Fruit fly (Drosophila melanogaster): ENCODE measurements around the gene Ranbp21.

Gene Ranbp21

DNA sequence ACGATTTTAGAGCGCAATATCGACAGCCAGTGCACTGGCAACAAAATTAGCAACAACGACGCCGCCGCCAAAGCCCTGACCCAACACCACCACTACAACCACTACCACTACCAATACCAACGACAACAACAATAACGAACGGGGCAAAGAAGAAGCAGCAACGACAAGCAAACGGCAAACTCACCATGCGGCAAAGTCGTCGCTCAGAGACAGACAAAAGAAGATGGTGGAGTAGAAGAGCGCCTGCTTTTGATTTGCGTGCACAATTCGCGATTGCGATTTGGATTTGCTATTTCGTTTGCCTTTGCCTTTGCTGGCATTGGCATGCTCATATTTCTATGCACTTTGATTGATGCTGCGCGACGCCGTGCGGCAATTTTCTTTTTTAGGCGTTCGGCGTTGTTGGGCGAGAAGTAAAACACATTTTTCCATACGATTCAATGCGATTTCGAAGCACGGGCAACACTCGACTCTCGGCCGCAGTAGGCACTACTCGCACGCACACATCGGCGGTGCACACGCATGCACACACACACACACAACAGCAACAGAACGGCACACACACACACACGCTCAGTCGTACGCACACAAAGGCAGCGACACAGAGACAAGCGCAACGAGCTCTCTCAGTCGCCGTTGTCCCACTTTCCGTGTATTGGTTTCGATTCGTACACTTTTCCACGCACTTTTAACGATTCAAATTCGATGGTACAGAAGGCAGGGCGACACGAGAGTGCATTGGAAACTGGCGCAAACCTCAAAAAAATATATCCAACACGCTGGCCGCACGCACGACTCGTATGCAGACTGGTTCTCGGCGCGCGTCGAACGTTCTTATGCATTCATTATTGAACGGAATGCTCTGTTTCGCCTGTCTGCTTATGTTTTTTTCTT is 14.4 kb downstream of the Ranbp21 start (continued):
- peak in 1 of 2 experiments; percentile 65 for TF ChIP-seq Trl (optimal IDR thresholded peaks at IDR 0.05)
- no peak for TF ChIP-seq Trl (GFP tag; optimal IDR thresholded peaks at IDR 0.05)
- TF ChIP-seq sens (GFP tag), result peak; percentile 4
- peak; percentile 57 for TF ChIP-seq HLHmδ (GFP tag; optimal IDR thresholded peaks at IDR 0.05)
- TF ChIP-seq CG34376 (GFP tag; optimal IDR thresholded peaks at IDR 0.05), result peak; percentile 47
- TF ChIP-seq MESR4 (GFP tag; optimal IDR thresholded peaks at IDR 0.05), result peak; percentile 90
- peak; percentile 62 for TF ChIP-seq Deaf1 (tag; optimal IDR thresholded peaks at IDR 0.05)
- peak; percentile 28 for TF ChIP-seq CG12659 (GFP tag; optimal IDR thresholded peaks at IDR 0.05)
- TF ChIP-seq Drgx (GFP tag; IDR thresholded peaks at IDR 0.05), result 0 out of 2 replicates have a peak, but pooled peaks have one; percentile 11
- peak; percentile 34; the same call in 1 of the 2 replicates for TF ChIP-seq rib (GFP tag; IDR thresholded peaks at IDR 0.05)
- TF ChIP-seq chinmo (GFP tag; IDR thresholded peaks at IDR 0.05; ENCODE audit: partially characterized antibody), result peak; percentile 88; the same call in 2 of the 4 replicates
- peak; percentile 96 for TF ChIP-seq cg (GFP tag; optimal IDR thresholded peaks at IDR 0.05)
- TF ChIP-seq Tbp (GFP tag; optimal IDR thresholded peaks at IDR 0.05), result peak; percentile 47
- TF ChIP-seq Med (GFP tag), result peak; percentile 79
- peak; percentile 4 for TF ChIP-seq CG18599 (GFP tag; optimal IDR thresholded peaks at IDR 0.05)
- TF ChIP-seq kah (GFP tag; optimal IDR thresholded peaks at IDR 0.05), result no peak
- TF ChIP-seq chm (GFP tag; IDR thresholded peaks at IDR 0.05), result 0 out of 2 replicates have a peak, but pooled peaks have one; percentile 8

DNA sequence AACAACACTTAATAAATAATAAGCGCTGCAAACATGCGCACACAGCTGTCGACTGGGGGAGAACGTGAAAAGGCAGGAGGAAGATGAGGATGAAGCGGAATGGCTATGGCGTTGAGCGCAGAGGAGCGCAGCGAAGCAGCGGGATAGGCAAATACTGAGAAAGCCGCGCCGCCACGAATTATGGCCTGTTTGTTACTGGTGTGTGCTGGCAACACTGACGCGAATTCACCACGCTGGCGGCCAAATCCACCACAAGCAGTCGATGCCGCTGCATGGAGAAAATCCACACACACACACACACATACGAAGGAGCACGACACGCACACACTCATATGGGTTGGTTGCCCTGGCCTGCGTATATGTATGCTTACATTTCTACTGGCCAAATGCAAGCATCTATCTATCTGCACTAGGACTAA is 15.1 kb downstream of the Ranbp21 start:
- TF ChIP-seq CG8478 (optimal IDR thresholded peaks at IDR 0.05), result peak; percentile 98
- no peak for TF ChIP-seq Taf1 (GFP tag; IDR thresholded peaks at IDR 0.05)
- TF ChIP-seq CG6813 (GFP tag; optimal IDR thresholded peaks at IDR 0.05), result no peak
- peak; percentile 37 for TF ChIP-seq ewg (GFP tag; optimal IDR thresholded peaks at IDR 0.05)
- TF ChIP-seq wek (GFP tag; optimal IDR thresholded peaks at IDR 0.05), result peak; percentile 10
- TF ChIP-seq pho (GFP tag; optimal IDR thresholded peaks at IDR 0.05), result no peak
- TF ChIP-seq CG12942 (GFP tag; optimal IDR thresholded peaks at IDR 0.05), result no peak
- TF ChIP-seq tio (GFP tag; optimal IDR thresholded peaks at IDR 0.05), result no peak
- peak; percentile 17; the same call in 1 of the 2 replicates for TF ChIP-seq MBD-R2 (GFP tag; IDR thresholded peaks at IDR 0.05)
- peak; percentile 11 for TF ChIP-seq Meics (GFP tag; optimal IDR thresholded peaks at IDR 0.05)
- peak; percentile 54; the same call in 1 of the 2 replicates for TF ChIP-seq Adf1 (GFP tag; IDR thresholded peaks at IDR 0.05)
- TF ChIP-seq ara (GFP tag; IDR thresholded peaks at IDR 0.05), result no peak
- peak; percentile 10 for TF ChIP-seq HmgD (GFP tag; optimal IDR thresholded peaks at IDR 0.05)
- TF ChIP-seq cg (GFP tag; optimal IDR thresholded peaks at IDR 0.05), result peak; percentile 94
- TF ChIP-seq chif (GFP tag; optimal IDR thresholded peaks at IDR 0.05), result no peak
- peak; percentile 29 for TF ChIP-seq Fer1 (GFP tag; optimal IDR thresholded peaks at IDR 0.05)
- peak; percentile 30 for TF ChIP-seq CG2120 (GFP tag; optimal IDR thresholded peaks at IDR 0.05)
- TF ChIP-seq nom (GFP tag; optimal IDR thresholded peaks at IDR 0.05), result peak; percentile 65
- TF ChIP-seq CG11723 (GFP tag; optimal IDR thresholded peaks at IDR 0.05), result peak; percentile 22
- peak; percentile 76 for TF ChIP-seq sens (GFP tag)
- peak; percentile 9; the same call in 1 of the 3 replicates for TF ChIP-seq CG11695 (GFP tag; IDR thresholded peaks at IDR 0.05)
- peak; percentile 1 for TF ChIP-seq maf-S (GFP tag; optimal IDR thresholded peaks at IDR 0.05)
- TF ChIP-seq CG2116 (GFP tag; optimal IDR thresholded peaks at IDR 0.05), result no peak
- peak; percentile 54; the same call in 2 of the 3 replicates for TF ChIP-seq ci (GFP tag; IDR thresholded peaks at IDR 0.05)
- peak; percentile 40; the same call in 1 of the 2 replicates for TF ChIP-seq chm (GFP tag; IDR thresholded peaks at IDR 0.05)
- TF ChIP-seq CG9215 (GFP tag; IDR thresholded peaks at IDR 0.05), result peak; percentile 86
- TF ChIP-seq Hand (GFP tag; optimal IDR thresholded peaks at IDR 0.05), result peak; percentile 12
- peak; percentile 83; the same call in 3 of the 4 replicates for TF ChIP-seq chinmo (GFP tag; IDR thresholded peaks at IDR 0.05; ENCODE audit: partially characterized antibody)
- TF ChIP-seq pzg (GFP tag; optimal IDR thresholded peaks at IDR 0.05), result peak; percentile 17
- TF ChIP-seq gfzf (GFP tag; optimal IDR thresholded peaks at IDR 0.05), result peak; percentile 29
- no peak for TF ChIP-seq CG10431 (GFP tag; optimal IDR thresholded peaks at IDR 0.05)
- TF ChIP-seq stwl (tag; optimal IDR thresholded peaks at IDR 0.05), result peak; percentile 7
- no peak for TF ChIP-seq Kr (GFP tag; optimal IDR thresholded peaks at IDR 0.05)
- TF ChIP-seq HLHmδ (GFP tag; optimal IDR thresholded peaks at IDR 0.05), result peak; percentile 80
- peak; percentile 18 for TF ChIP-seq Deaf1 (tag; optimal IDR thresholded peaks at IDR 0.05)
- peak; percentile 27; the same call in 1 of the 2 replicates for TF ChIP-seq CG32532 (GFP tag; IDR thresholded peaks at IDR 0.05)

Data from whole organism, embryonic.